Worm (Caenorhabditis elegans) whole organism, early embryonic: ENCODE measurements around the gene F53F8.7.

Experiments
- B0310.2 ChIP-seq: sonication (generic microtip); optimal IDR thresholded peaks from 2 replicates; lab custom pipeline; 2016; ENCODE audit warnings: mild to moderate bottlenecking, missing genetic modification characterization, missing compliant biosample characterization
- F13C5.2 ChIP-seq: sonication (generic microtip); optimal IDR thresholded peaks from 2 replicates; lab custom pipeline; 2017; ENCODE audit warnings: mild to moderate bottlenecking, missing genetic modification characterization, inconsistent platforms, missing compliant biosample characterization
- aly-1 ChIP-seq: sonication (generic microtip); optimal IDR thresholded peaks from 2 replicates; lab custom pipeline; 2016; ENCODE audit warnings: missing genetic modification characterization, missing compliant biosample characterization
- ama-1 ChIP-seq: fragments of 150-350 bp; optimal IDR thresholded peaks from 2 replicates; lab custom pipeline; 2014
- ceh-13 ChIP-seq: fragments of 200-800 bp; sonication (Bioruptor generic); optimal IDR thresholded peaks from 2 replicates; lab custom pipeline; 2018; ENCODE audit warnings: mild to moderate bottlenecking, missing genetic modification characterization, missing compliant biosample characterization
- flt-1 ChIP-seq: fragments of 200-800 bp; sonication (Bioruptor generic); IDR thresholded peaks from 2 replicates; pipeline ENCODE4 v1.3.6; 2022; ENCODE audit warnings: missing genetic modification characterization, missing compliant biosample characterization
- hnd-1 ChIP-seq: sonication (generic microtip); optimal IDR thresholded peaks from 2 replicates; lab custom pipeline; 2016; ENCODE audit warnings: missing genetic modification characterization, missing compliant biosample characterization
- scrt-1 ChIP-seq: fragments of 200-800 bp; sonication (Bioruptor generic); IDR thresholded peaks from 2 replicates; pipeline ENCODE4 v1.3.6; 2022; ENCODE audit warnings: missing genetic modification characterization, missing compliant biosample characterization
- tbx-11 ChIP-seq: fragments of 200-800 bp; sonication (Bioruptor generic); IDR thresholded peaks from 2 replicates; pipeline ENCODE4 v1.3.6; 2022; ENCODE audit warnings: missing genetic modification characterization, missing compliant biosample characterization
- tbx-37 ChIP-seq: fragments of 200-800 bp; sonication (Bioruptor generic); conservative IDR thresholded peaks from 2 replicates; pipeline ENCODE4 v1.3.6; 2022; ENCODE audit warnings: missing genetic modification reagents, missing genetic modification characterization, missing compliant biosample characterization

DNA sequence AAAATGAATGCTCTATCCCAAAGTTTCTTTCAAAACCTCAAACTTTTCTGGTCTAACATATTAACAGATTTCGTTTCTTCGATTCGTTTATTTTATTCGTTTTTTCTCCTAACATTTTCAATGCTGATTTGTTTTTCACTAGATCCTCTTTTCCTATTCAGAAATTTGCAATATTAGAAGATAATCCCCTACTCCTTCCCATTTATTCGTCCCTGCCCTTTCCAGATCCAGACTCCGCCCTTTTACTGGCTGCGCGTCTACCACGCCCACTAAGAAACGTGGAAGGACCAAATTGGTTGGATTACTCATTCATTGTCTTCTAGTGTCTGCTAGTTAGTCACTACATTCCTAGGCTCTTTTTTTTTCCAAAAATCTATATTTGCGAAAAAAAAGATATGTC is 23.8 kb upstream of the F53F8.7 start, which contains the start of gene Y44A6C.2:
- TF ChIP-seq tbx-37 (GFP tag; lab: Robert Waterston, UW) (no peak), scrt-1 (no peak), F13C5.2 (no peak), ama-1 (lab: Kevin White, UChicago) (no peak), hnd-1 (tag; lab: Kevin White, UChicago) (no peak), tbx-11 (GFP tag; lab: Robert Waterston, UW) (no peak), flt-1 (GFP tag; lab: Robert Waterston, UW) (no peak), ceh-13 (GFP tag; lab: Kevin White, UChicago) (no peak), aly-1 (tag; lab: Kevin White, UChicago) (no peak), B0310.2 (tag; lab: Kevin White, UChicago) (no peak)
